Worm (Caenorhabditis elegans) whole organism, L3 larva: ENCODE results near the gene T25F10.1.

Experiments used
- ZK546.5 ChIP-seq: sonication (generic microtip); optimal IDR thresholded peaks from 2 replicates; lab custom pipeline; 2017; ENCODE audit warnings: missing biosample characterization, missing genetic modification characterization
- egl-27 ChIP-seq: sonication (generic microtip); optimal IDR thresholded peaks from 4 replicates; lab custom pipeline; 2017; ENCODE audit warnings: missing biosample characterization, missing genetic modification reagents, missing genetic modification characterization
- fos-1 ChIP-seq: fragments of 150-350 bp; optimal IDR thresholded peaks from 2 replicates; lab custom pipeline; 2014; ENCODE audit warnings: missing biosample characterization, missing genetic modification characterization
- jun-1 ChIP-seq: fragments of 150-350 bp; optimal IDR thresholded peaks from 2 replicates; lab custom pipeline; 2014; ENCODE audit warnings: missing biosample characterization, missing genetic modification reagents, missing genetic modification characterization
- lin-15B ChIP-seq: fragments of 150-350 bp; optimal IDR thresholded peaks from 2 replicates; lab custom pipeline; 2014; ENCODE audit warnings: missing biosample characterization, missing genetic modification characterization
- snpc-4 ChIP-seq: fragments of 150-350 bp; optimal IDR thresholded peaks from 2 replicates; lab custom pipeline; 2014; ENCODE audit warnings: missing biosample characterization, missing genetic modification characterization
- ztf-11 ChIP-seq: fragments of 150-350 bp; optimal IDR thresholded peaks from 2 replicates; lab custom pipeline; 2014; ENCODE audit warnings: missing biosample characterization, missing genetic modification characterization

ce11 chrV:6753257-6753656 is 15.0 kb upstream of the T25F10.1 start:
- no peak for TF ChIP-seq snpc-4 (tag; lab: Kevin White, UChicago)
- no peak for TF ChIP-seq ZK546.5 (tag; lab: Kevin White, UChicago)
- no peak for TF ChIP-seq egl-27 (tag; lab: Kevin White, UChicago)
- TF ChIP-seq lin-15B, result no peak
- no peak for TF ChIP-seq fos-1 (tag; lab: Kevin White, UChicago)
- TF ChIP-seq ztf-11 (tag; lab: Kevin White, UChicago), result no peak
- TF ChIP-seq jun-1, result no peak
